Worm (Caenorhabditis elegans) whole organism, late embryonic: ENCODE data around the gene scc-3.

Experiments used
- C08G9.2 ChIP-seq: sonication (generic microtip); optimal IDR thresholded peaks from 2 replicates; lab custom pipeline; 2016; ENCODE audit warnings: mild to moderate bottlenecking, missing genetic modification characterization, moderate library complexity, missing compliant biosample characterization
- C38D4.7 ChIP-seq: fragments of 200-800 bp; sonication (Bioruptor generic); optimal IDR thresholded peaks from 2 replicates; lab custom pipeline; 2018; ENCODE audit warnings: mild to moderate bottlenecking, missing genetic modification characterization, moderate library complexity, missing compliant biosample characterization
- F13H6.1 ChIP-seq: sonication (generic microtip); optimal IDR thresholded peaks from 2 replicates; lab custom pipeline; 2016; ENCODE audit warnings: missing genetic modification characterization, missing compliant biosample characterization
- K09A11.1 ChIP-seq: sonication (generic microtip); optimal IDR thresholded peaks from 2 replicates; lab custom pipeline; 2017; ENCODE audit warnings: antibody characterized with exemption, mild to moderate bottlenecking, missing genetic modification characterization, missing compliant biosample characterization; ENCODE audit not compliant: insufficient read depth
- T23F11.4 ChIP-seq: fragments of 200-800 bp; sonication (Bioruptor generic); optimal IDR thresholded peaks from 2 replicates; lab custom pipeline; 2018; ENCODE audit warnings: mild to moderate bottlenecking, missing genetic modification characterization, missing compliant biosample characterization
- ahr-1 ChIP-seq: sonication (generic microtip); optimal IDR thresholded peaks from 2 replicates; lab custom pipeline; 2016; ENCODE audit warnings: missing genetic modification characterization, missing compliant biosample characterization
- ceh-14 ChIP-seq: sonication (generic microtip); optimal IDR thresholded peaks from 2 replicates; lab custom pipeline; 2016; ENCODE audit warnings: missing genotype, missing genetic modification characterization, missing compliant biosample characterization
- ceh-18 ChIP-seq: sonication (generic microtip); optimal IDR thresholded peaks from 2 replicates; lab custom pipeline; 2016; ENCODE audit warnings: missing genetic modification characterization, missing compliant biosample characterization
- ceh-19 ChIP-seq: fragments of 200-800 bp; sonication (Bioruptor generic); optimal IDR thresholded peaks from 2 replicates; lab custom pipeline; 2018; ENCODE audit warnings: mild to moderate bottlenecking, missing genetic modification characterization, missing compliant biosample characterization
- ceh-2 ChIP-seq: sonication (generic microtip); optimal IDR thresholded peaks from 2 replicates; lab custom pipeline; 2016; ENCODE audit warnings: missing genotype, missing genetic modification characterization, missing compliant biosample characterization
- ceh-22 ChIP-seq: sonication (generic microtip); optimal IDR thresholded peaks from 2 replicates; lab custom pipeline; 2017; ENCODE audit warnings: missing biosample characterization, missing genetic modification characterization
- ceh-31 ChIP-seq: sonication (generic microtip); optimal IDR thresholded peaks from 2 replicates; lab custom pipeline; 2016; ENCODE audit warnings: missing genetic modification characterization, missing compliant biosample characterization
- ceh-34 ChIP-seq: sonication (generic microtip); optimal IDR thresholded peaks from 2 replicates; lab custom pipeline; 2016; ENCODE audit warnings: mild to moderate bottlenecking, missing genetic modification characterization, missing compliant biosample characterization
- ceh-45 ChIP-seq: fragments of 200-800 bp; sonication (Bioruptor generic); IDR thresholded peaks from 2 replicates; pipeline ENCODE4 v1.3.6; 2022; ENCODE audit warnings: missing genetic modification reagents, missing genetic modification characterization, missing compliant biosample characterization
- elt-2 ChIP-seq: sonication (generic microtip); optimal IDR thresholded peaks from 2 replicates; lab custom pipeline; 2016; ENCODE audit warnings: missing genetic modification reagents, missing genetic modification characterization, missing compliant biosample characterization
- elt-4 ChIP-seq: sonication (generic microtip); optimal IDR thresholded peaks from 2 replicates; lab custom pipeline; 2016; ENCODE audit warnings: missing genetic modification characterization, missing compliant biosample characterization
- ets-4 ChIP-seq: sonication (generic microtip); optimal IDR thresholded peaks from 2 replicates; lab custom pipeline; 2016; ENCODE audit warnings: missing genetic modification characterization, missing compliant biosample characterization
- fkh-10 ChIP-seq: fragments of 150-350 bp; optimal IDR thresholded peaks from 2 replicates; lab custom pipeline; 2014; ENCODE audit warnings: missing biosample characterization, missing genetic modification reagents, missing genetic modification characterization
- fkh-6 ChIP-seq: sonication (generic microtip); optimal IDR thresholded peaks from 2 replicates; lab custom pipeline; 2016; ENCODE audit warnings: missing genetic modification characterization, missing compliant biosample characterization
- gmeb-2 ChIP-seq: sonication (generic microtip); optimal IDR thresholded peaks from 2 replicates; lab custom pipeline; 2016; ENCODE audit warnings: missing genetic modification characterization, inconsistent platforms, missing compliant biosample characterization
- hlh-30 ChIP-seq: sonication (generic microtip); optimal IDR thresholded peaks from 2 replicates; lab custom pipeline; 2017; ENCODE audit warnings: antibody characterized with exemption, missing genetic modification characterization, missing compliant biosample characterization; ENCODE audit not compliant: insufficient read depth
- hlh-6 ChIP-seq: sonication (generic microtip); optimal IDR thresholded peaks from 2 replicates; lab custom pipeline; 2016; ENCODE audit warnings: missing genotype, missing genetic modification characterization, missing compliant biosample characterization
- lin-11 ChIP-seq: fragments of 200-800 bp; sonication (Bioruptor generic); optimal IDR thresholded peaks from 2 replicates; lab custom pipeline; 2018; ENCODE audit warnings: mild to moderate bottlenecking, missing genetic modification characterization, missing compliant biosample characterization
- mec-3 ChIP-seq: sonication (generic microtip); optimal IDR thresholded peaks from 2 replicates; lab custom pipeline; 2016; ENCODE audit warnings: borderline replicate concordance, missing genetic modification characterization, missing compliant biosample characterization
- nfya-1 ChIP-seq: sonication (generic microtip); optimal IDR thresholded peaks from 2 replicates; lab custom pipeline; 2017; ENCODE audit warnings: missing genetic modification characterization, mild to moderate bottlenecking, missing compliant biosample characterization, antibody characterized with exemption, moderate library complexity
- nhr-232 ChIP-seq: sonication (generic microtip); optimal IDR thresholded peaks from 2 replicates; lab custom pipeline; 2016; ENCODE audit warnings: missing genetic modification characterization, missing compliant biosample characterization
- odd-2 ChIP-seq: sonication (generic microtip); optimal IDR thresholded peaks from 2 replicates; lab custom pipeline; 2017; ENCODE audit warnings: antibody characterized with exemption, mild to moderate bottlenecking, missing genetic modification characterization, missing compliant biosample characterization
- pqm-1 ChIP-seq: sonication (generic microtip); optimal IDR thresholded peaks from 2 replicates; lab custom pipeline; 2016; ENCODE audit warnings: missing genetic modification characterization, missing compliant biosample characterization
- pros-1 ChIP-seq: fragments of 150-350 bp; optimal IDR thresholded peaks from 2 replicates; lab custom pipeline; 2014; ENCODE audit warnings: missing biosample characterization, missing genetic modification reagents, missing genetic modification characterization
- ref-2 ChIP-seq: sonication (generic microtip); optimal IDR thresholded peaks from 2 replicates; lab custom pipeline; 2016; ENCODE audit warnings: missing genetic modification characterization, missing compliant biosample characterization
- rnt-1 ChIP-seq: sonication (generic microtip); optimal IDR thresholded peaks from 2 replicates; lab custom pipeline; 2016; ENCODE audit warnings: missing genetic modification characterization, missing compliant biosample characterization
- sdc-2 ChIP-seq: sonication (generic microtip); optimal IDR thresholded peaks from 2 replicates; lab custom pipeline; 2016; ENCODE audit warnings: missing genotype, missing genetic modification characterization, missing compliant biosample characterization
- sox-2 ChIP-seq: fragments of 200-800 bp; sonication (Bioruptor generic); IDR thresholded peaks from 2 replicates; pipeline ENCODE4 v1.3.6; 2022; ENCODE audit warnings: missing genetic modification reagents, missing genetic modification characterization, missing compliant biosample characterization
- sox-4 ChIP-seq: sonication (generic microtip); optimal IDR thresholded peaks from 2 replicates; lab custom pipeline; 2017; ENCODE audit warnings: mild to moderate bottlenecking, missing genetic modification characterization, inconsistent platforms, missing compliant biosample characterization
- syd-9 ChIP-seq: sonication (generic microtip); optimal IDR thresholded peaks from 2 replicates; lab custom pipeline; 2016; ENCODE audit warnings: mild to moderate bottlenecking, missing genetic modification characterization, moderate library complexity, missing compliant biosample characterization
- tbx-2 ChIP-seq: sonication (generic microtip); optimal IDR thresholded peaks from 2 replicates; lab custom pipeline; 2016; ENCODE audit warnings: missing genetic modification characterization, missing compliant biosample characterization
- tbx-7 ChIP-seq: sonication (generic microtip); optimal IDR thresholded peaks from 2 replicates; lab custom pipeline; 2016; ENCODE audit warnings: missing genotype, missing genetic modification characterization, missing compliant biosample characterization
- ttx-3 ChIP-seq: sonication (generic microtip); optimal IDR thresholded peaks from 2 replicates; lab custom pipeline; 2016; ENCODE audit warnings: missing genetic modification reagents, missing genetic modification characterization, missing compliant biosample characterization
- unc-3 ChIP-seq, 2 experiments: fragments of 200-800 bp in 1 of 2; sonication (Bioruptor generic) in 1 of 2; sonication (generic microtip) in 1 of 2; conservative IDR thresholded peaks in 1 of 2; optimal IDR thresholded peaks in 1 of 2; 2 replicates each; pipeline versions ENCODE4 v1.3.6 to Lab custom; 2016 to 2022; ENCODE audit warnings: missing compliant biosample characterization in 2 of 2, missing genetic modification characterization in 2 of 2, missing genetic modification reagents in 1 of 2
- unc-42 ChIP-seq: sonication (generic microtip); optimal IDR thresholded peaks from 2 replicates; lab custom pipeline; 2016; ENCODE audit warnings: missing genotype, missing genetic modification characterization, missing compliant biosample characterization
- unc-55 ChIP-seq: sonication (generic microtip); optimal IDR thresholded peaks from 2 replicates; lab custom pipeline; 2017; ENCODE audit warnings: missing biosample characterization, missing genetic modification reagents, missing genetic modification characterization
- zip-5 ChIP-seq: sonication (generic microtip); optimal IDR thresholded peaks from 2 replicates; lab custom pipeline; 2016; ENCODE audit warnings: missing genetic modification characterization, missing compliant biosample characterization
- ztf-16 ChIP-seq: sonication (generic microtip); optimal IDR thresholded peaks from 2 replicates; lab custom pipeline; 2017; ENCODE audit warnings: missing genetic modification characterization, missing compliant biosample characterization

Gene scc-3

ce11 chrV:12814022-12814421 is 50.3 kb downstream of the scc-3 start, which contains the start of gene ZC443.3:
Gene ZC443.3 (minus strand): TSS chrV:12814122.
- TF ChIP-seq unc-55 (GFP tag; lab: Kevin White, UChicago) (no peak), hlh-30 (tag; lab: Kevin White, UChicago) (no peak), K09A11.1 (no peak)
- TF ChIP-seq, all 69 proteins: peak for 0

DNA sequence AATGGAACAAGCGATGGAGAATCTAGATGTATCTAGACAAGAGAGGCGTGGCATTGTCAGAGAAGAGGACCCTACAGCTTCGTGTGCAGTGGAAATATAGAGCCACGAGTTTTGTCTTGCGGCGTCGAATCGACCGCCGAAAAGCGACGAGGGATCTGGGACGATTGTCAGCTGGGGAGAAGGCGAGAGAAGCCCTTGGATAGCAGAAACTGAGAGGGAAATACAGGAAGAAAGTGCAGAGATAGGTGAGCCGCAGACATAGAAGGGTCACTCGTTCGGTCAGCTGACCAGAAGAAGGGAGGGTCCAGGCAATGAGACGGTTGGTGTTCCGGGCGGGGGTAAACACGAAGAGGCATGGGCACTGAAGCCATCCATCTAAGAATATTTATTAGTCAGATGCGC is 50.7 kb downstream of the scc-3 start:
- TF ChIP-seq unc-3 (GFP tag; conservative IDR thresholded peaks at IDR 0.05; lab: Robert Waterston, UW) (no peak), unc-3 (tag; optimal IDR thresholded peaks at IDR 0.05; lab: Kevin White, UChicago) (no peak), F13H6.1 (peak; percentile 63), K09A11.1 (no peak), zip-5 (tag; lab: Kevin White, UChicago) (no peak), fkh-6 (tag; lab: Kevin White, UChicago) (no peak), nhr-232 (tag; lab: Kevin White, UChicago) (no peak), fkh-10 (GFP tag; lab: Kevin White, UChicago) (no peak), ceh-2 (tag; lab: Kevin White, UChicago) (peak; percentile 30), T23F11.4 (GFP tag; lab: Kevin White, UChicago) (no peak), ttx-3 (tag; lab: Kevin White, UChicago) (no peak), ceh-22 (tag; lab: Kevin White, UChicago) (no peak), ahr-1 (tag; lab: Kevin White, UChicago) (no peak), hlh-30 (tag; lab: Kevin White, UChicago) (peak; percentile 96), pqm-1 (tag; lab: Kevin White, UChicago) (no peak), syd-9 (tag; lab: Kevin White, UChicago) (peak; percentile 27), ets-4 (peak; percentile 23), ceh-14 (tag; lab: Kevin White, UChicago) (peak; percentile 42), hlh-6 (tag; lab: Kevin White, UChicago) (peak; percentile 58), ref-2 (tag; lab: Kevin White, UChicago) (peak; percentile 40), nfya-1 (peak; percentile 49), unc-55 (GFP tag; lab: Kevin White, UChicago) (peak; percentile 70), lin-11 (tag; lab: Kevin White, UChicago) (no peak), elt-4 (no peak), pros-1 (tag; lab: Kevin White, UChicago) (no peak), sox-4 (tag; lab: Kevin White, UChicago) (peak; percentile 8), tbx-7 (no peak), rnt-1 (peak; percentile 57), mec-3 (tag; lab: Kevin White, UChicago) (no peak), tbx-2 (tag; lab: Kevin White, UChicago) (peak; percentile 62), ceh-18 (tag; lab: Kevin White, UChicago) (peak; percentile 69), C38D4.7 (GFP tag; lab: Kevin White, UChicago) (no peak), unc-42 (tag; lab: Kevin White, UChicago) (peak; percentile 52), C08G9.2 (peak; percentile 53), gmeb-2 (no peak), sox-2 (GFP tag; lab: Robert Waterston, UW) (no peak), sdc-2 (tag; lab: Kevin White, UChicago) (peak; percentile 28), odd-2 (tag; lab: Kevin White, UChicago) (no peak), ceh-45 (GFP tag; lab: Robert Waterston, UW) (no peak), elt-2 (tag; lab: Kevin White, UChicago) (no peak), ztf-16 (tag; lab: Kevin White, UChicago) (no peak), ceh-19 (GFP tag; lab: Kevin White, UChicago) (peak; percentile 29), ceh-34 (peak; percentile 84), ceh-31 (tag; lab: Kevin White, UChicago) (peak; percentile 76)
